Worm (Caenorhabditis elegans): ENCODE data around the gene srh-70.

The srh-70 gene

DNA sequence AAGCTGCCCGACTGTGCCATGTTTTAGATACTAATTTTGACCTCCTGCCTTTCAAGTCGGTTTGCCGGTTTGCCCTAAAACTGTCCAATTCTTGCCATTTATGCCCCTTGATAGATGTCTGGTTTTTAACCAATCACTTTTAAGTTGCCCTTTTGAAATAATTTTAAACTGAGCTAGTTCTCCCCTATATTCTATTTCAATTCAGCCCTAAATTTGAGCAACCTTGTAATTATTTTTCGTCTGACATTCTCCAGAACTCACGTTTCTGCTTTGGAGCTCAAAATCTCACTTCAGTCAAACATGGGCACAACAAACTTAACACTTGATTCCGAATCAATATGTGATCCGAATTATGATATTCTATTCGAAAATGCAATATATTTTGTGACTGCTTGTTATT, 45.3 kb downstream of the srh-70 start, which contains the start of gene srg-17:
srg-17 (plus strand) TSS at position 301 of the 400 bp plus-strand sequence.
- TF ChIP-seq bed-2 (GFP tag; IDR thresholded peaks at IDR 0.05) (no peak), aptf-3 (GFP tag; IDR thresholded peaks at IDR 0.05) (no peak), ama-1 (optimal IDR thresholded peaks at IDR 0.05) (no peak), ama-1 (GFP tag; optimal IDR thresholded peaks at IDR 0.05) (no peak), F49E8.2 (tag; optimal IDR thresholded peaks at IDR 0.05; ENCODE audit: insufficient read depth) (no peak)

ce11 chrII:12471138-12471855, 47.4 kb downstream of the srh-70 start, which contains the start of the genes F15A4.5 and phat-8:
Gene F15A4.5, minus strand, starts transcription at chrII:12471238.
Gene phat-8, plus strand, starts transcription at chrII:12471805.
- TF ChIP-seq attf-3 (GFP tag; conservative IDR thresholded peaks at IDR 0.05) (no peak), rcor-1 (GFP tag; IDR thresholded peaks at IDR 0.05) (no peak), nhr-80 (tag; optimal IDR thresholded peaks at IDR 0.05) (no peak), F22D6.2 (tag; optimal IDR thresholded peaks at IDR 0.05) (no peak), T07F8.4 (tag; optimal IDR thresholded peaks at IDR 0.05) (no peak)

DNA sequence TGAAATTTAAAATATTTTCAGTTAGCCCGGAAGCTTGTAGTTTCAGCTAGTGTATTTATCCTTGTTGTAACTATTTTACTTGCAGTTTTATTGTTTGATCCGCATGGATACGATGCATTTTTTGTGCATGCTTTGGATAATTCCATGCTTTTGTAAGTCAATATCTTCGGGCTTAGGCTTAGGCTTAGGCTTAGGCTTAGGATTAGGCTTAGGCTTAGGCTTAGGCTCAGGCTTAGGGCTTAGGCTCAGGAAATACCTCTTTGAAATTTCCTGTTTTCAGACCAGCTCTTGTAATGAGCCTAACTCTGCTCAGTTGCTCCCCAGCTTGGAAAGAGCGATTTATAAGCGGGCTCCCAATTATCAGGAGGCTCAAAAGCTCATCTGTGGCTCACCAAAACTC, 51.6 kb downstream of the srh-70 start, which contains the start of gene srg-16:
srg-16 (plus strand) TSS at position 87 of the 400 bp plus-strand sequence.
- TF ChIP-seq tbp1 (GFP tag; optimal IDR thresholded peaks at IDR 0.05) (no peak), nhr-179 (tag; optimal IDR thresholded peaks at IDR 0.05) (no peak), ceh-100 (GFP tag; IDR thresholded peaks at IDR 0.05) (no peak), dox-1 (GFP tag; IDR thresholded peaks at IDR 0.05) (no peak), mcd-1 (GFP tag; IDR thresholded peaks at IDR 0.05) (no peak), let-526 (GFP tag; IDR thresholded peaks at IDR 0.05) (no peak), cebp-2 (GFP tag; IDR thresholded peaks at IDR 0.05) (no peak), snpc-4 (GFP tag; optimal IDR thresholded peaks at IDR 0.05) (no peak), snpc-4 (tag; optimal IDR thresholded peaks at IDR 0.05) (no peak), mes-4 (tag; optimal IDR thresholded peaks at IDR 0.05) (no peak), pha-4 (tag; optimal IDR thresholded peaks at IDR 0.05) (no peak), nfya-1 (tag; optimal IDR thresholded peaks at IDR 0.05; ENCODE audit: borderline replicate concordance, insufficient read depth) (no peak), madf-8 (GFP tag; conservative IDR thresholded peaks at IDR 0.05) (no peak), ceh-91 (GFP tag; IDR thresholded peaks at IDR 0.05) (no peak), egl-18 (GFP tag; IDR thresholded peaks at IDR 0.05) (no peak), hlh-12 (tag; optimal IDR thresholded peaks at IDR 0.05) (no peak)

Measured in whole organism, young adult.